Fruit fly (Drosophila melanogaster) whole organism, larva: Measurements from ENCODE around the gene Whamy.
A peak's percentile ranks its signal among the peaks of the same experiment; 100 is the strongest.

ENCODE experiments used
- noc ChIP-seq: fragments of 200-800 bp; sonication (Bioruptor generic); optimal IDR thresholded peaks from 3 replicates; lab custom pipeline; 2019; ENCODE audit warnings: missing biosample characterization, mild to moderate bottlenecking, missing genetic modification characterization, moderate library complexity

The Whamy gene

DNA sequence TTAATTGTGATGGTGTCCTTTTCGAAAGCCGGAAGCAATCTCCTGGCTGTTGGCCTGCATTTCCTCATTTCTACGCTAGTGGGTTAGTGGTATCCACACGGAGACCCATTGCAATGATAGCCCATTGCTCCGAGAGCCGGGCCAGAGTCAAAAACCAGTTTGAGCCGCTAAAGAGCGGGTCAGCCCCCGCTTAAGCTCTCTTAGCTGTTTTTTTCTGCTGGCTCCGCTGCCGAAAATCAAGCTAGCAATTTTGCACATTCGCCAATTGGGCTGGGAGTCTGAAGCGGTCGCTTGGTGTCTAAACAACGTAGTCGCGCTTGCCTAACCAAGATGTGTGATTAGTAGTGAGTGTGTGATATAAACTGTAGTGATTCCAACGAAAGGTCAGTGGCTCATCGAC is 5.5 kb upstream of the Whamy start, which contains the start of gene CG12947:
TSS of gene CG12947 (plus strand) at position 301 of the 400 bp plus-strand sequence.
- TF ChIP-seq noc (tag; lab: Kevin White, UChicago), result no peak

DNA sequence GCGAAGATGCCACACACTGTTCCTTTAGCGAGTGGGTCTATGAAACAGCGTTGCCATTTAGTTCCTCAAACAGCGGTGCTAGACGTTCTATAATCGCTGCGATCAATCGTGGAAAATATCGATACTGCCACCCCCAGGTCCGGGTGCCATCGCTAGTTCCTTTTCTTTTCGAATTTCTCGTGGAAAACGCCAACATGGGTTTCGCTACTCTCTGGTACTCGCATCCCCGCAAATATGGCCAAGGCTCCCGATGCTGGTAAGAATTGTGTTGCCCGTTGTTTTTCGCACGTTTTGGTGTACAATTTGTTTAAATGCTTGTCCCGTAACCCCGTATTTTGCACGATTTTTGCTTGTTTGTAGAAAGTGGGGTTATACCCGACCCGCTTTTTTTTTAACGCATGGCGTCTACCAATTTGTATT is 3.7 kb upstream of the Whamy start, which contains the start of gene RpS29:
TSS of gene RpS29 (plus strand) at position 102 of the 420 bp plus-strand sequence.
- TF ChIP-seq noc (tag; lab: Kevin White, UChicago), result peak; percentile 73

dm6 chr3R:9774821-9775220 is 602 bp upstream of the Whamy start, which contains the start of gene topi:
topi (plus strand) TSS chr3R:9775121.
- TF ChIP-seq noc (tag; lab: Kevin White, UChicago), result no peak

DNA sequence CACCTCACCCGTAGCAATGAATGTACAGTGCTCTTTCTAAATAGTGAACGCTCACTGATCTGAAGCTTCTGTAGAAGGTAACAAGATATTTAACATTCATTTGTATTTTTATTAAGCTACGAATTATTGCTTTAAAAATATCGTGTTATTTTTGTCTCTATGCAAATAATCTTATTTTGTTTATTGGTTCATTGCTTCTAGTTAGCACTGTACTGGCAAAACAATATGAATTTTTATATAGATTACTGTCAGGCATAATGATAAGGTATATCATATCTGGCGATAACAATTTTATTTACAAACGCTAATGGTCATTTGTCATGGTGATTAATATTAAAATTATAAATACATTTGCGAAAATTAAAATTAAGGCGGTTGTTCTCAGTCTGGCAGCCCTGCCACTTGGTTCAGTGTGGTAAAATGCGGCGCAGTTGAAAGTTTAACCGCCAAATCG is 2.7 kb downstream of the Whamy start, which contains the start of gene CG9471:
TSS of gene CG9471 (minus strand) at position 24 of the 454 bp plus-strand sequence.
- TF ChIP-seq noc (tag; lab: Kevin White, UChicago), result peak; percentile 97

DNA sequence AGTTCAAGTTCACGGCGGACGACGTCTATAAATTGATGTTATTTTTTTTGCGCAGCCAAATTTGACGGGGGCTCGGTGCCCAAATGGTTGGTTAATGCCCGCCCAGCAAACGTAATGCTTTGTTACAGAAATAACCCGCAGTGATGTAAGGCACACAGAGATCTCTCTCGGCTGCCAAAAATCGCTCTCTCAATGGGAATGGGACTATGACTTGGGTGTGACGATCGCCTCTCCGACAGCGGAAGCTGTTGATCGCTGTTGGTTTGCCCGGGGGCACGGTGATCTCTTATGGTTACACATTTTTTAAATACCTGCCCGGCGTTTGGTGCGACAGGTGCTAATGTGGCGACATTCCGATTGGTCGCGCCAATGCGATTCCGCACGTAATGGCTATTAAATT is 4.1 kb downstream of the Whamy start:
- no peak for TF ChIP-seq noc (tag; lab: Kevin White, UChicago)

dm6 chr3R:9768884-9769283 is 5.3 kb downstream of the Whamy start, which contains the start of gene MED6:
MED6 (minus strand) TSS chr3R:9768984.
- no peak for TF ChIP-seq noc (tag; lab: Kevin White, UChicago)

DNA sequence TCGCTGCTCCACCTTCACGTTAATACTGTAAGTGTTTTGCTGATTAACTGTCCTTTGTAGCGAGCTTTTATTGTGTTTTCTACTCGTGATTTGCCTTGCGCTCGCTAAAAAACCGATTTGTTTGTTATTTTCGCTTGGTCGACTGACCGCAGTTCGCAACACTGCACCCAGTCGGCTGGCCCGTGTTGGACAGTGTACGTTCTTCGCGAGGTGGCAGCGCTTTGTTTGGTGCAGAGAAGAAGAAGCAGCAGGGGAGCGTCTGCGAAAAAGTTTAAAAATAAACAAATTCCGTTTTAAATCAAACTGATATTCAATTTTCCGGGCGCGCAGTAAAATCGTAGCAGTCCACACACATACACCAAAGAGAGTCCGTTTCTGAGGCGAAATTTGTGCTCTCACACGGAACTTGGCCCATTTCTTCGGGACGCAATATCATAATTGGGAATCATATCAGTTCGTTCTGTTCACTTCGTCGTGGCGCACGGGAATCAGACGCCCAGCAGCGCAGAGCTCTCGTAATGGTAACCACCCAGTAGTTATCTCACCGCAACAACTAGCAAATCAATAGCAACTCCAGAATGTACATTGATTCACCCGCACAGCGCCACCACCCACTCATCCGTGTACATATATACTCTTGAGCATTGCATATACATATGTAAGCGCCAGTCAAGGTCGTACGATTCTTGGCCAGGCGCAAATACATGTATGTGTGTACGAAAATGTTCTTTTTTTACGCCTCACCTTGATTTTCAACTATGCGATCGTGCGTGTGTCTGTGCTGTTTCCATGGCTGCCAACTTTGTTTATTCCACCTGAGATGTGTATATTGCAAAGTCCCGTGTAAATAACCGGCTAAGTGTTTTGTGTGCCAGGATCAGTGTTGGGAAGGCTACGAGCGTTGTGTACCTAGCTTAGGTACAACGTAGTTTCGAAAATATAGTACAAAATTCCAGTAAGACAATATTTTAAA is 6.3 kb downstream of the Whamy start, which contains the start of gene Naa80:
TSS of gene Naa80 (plus strand) at position 215 of the 973 bp plus-strand sequence.
- peak; percentile 49 for TF ChIP-seq noc (tag; lab: Kevin White, UChicago)

- no peak for TF ChIP-seq noc (tag; lab: Kevin White, UChicago)
Measured at dm6 chr3R:9762955-9763931, 11.0 kb downstream of the Whamy start, which contains the start of the genes Snap24 and CG8478. Snap24 (minus strand) TSS chr3R:9763150. CG8478 (plus strand) TSS chr3R:9763650.

- TF ChIP-seq noc (tag; lab: Kevin White, UChicago), result no peak
Measured at dm6 chr3R:9759360-9760191, 14.6 kb downstream of the Whamy start, which contains the start of gene Mpi. Mpi (plus strand) TSS chr3R:9759622.

DNA sequence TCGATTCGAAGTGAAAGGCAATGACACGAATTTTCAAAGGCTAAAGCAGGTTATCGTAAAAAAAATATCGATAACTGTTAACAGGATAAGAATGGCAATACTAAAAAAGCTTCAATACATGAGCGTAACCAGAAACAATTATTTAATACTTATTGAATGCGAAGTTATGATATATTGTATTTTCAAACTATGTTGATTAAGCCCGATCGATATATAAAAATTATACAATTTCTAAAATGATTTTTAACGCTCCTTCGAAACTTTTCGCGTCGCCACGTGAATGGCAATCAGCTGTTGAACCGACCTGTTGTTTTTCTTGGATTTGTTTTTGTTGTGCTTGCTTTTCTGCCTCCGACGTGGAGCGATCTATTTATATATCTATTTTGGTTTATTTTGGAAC is 18.0 kb downstream of the Whamy start, which contains the start of the genes Alg12 and Rpt3R:
TSS of gene Alg12 (plus strand) at position 305 of the 400 bp plus-strand sequence.
TSS of gene Rpt3R (minus strand) at position 324 of the 400 bp plus-strand sequence.
- TF ChIP-seq noc (tag; lab: Kevin White, UChicago), result no peak

DNA sequence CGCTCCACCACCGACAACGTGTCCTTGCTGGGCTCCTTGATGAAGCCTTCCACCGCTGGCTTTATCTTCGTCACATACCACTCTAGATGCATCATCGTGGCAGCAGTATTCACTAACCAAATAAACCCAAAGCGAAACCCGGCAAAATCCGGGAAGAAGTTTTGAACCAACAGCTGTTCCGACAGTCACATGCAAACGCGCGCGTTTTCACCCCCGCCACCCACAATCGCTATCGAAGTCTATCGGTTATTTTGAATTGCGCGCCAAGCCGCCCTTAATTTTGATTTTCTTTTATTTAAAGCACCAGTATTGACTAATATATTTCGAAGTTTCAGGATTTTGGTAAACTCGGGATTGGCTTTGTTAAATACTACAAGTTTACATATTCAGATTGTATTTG is 19.7 kb downstream of the Whamy start, which contains the start of gene Tti1:
TSS of gene Tti1 (minus strand) at position 200 of the 400 bp plus-strand sequence.
- no peak for TF ChIP-seq noc (tag; lab: Kevin White, UChicago)

- no peak for TF ChIP-seq noc (tag; lab: Kevin White, UChicago)
Measured at dm6 chr3R:9747900-9748663, 26.1 kb downstream of the Whamy start.

- no peak for TF ChIP-seq noc (tag; lab: Kevin White, UChicago)
Measured at dm6 chr3R:9747875-9747899, 26.5 kb downstream of the Whamy start, which contains the start of gene PpD3. PpD3 (plus strand) TSS chr3R:9747875.
